Fruit fly (Drosophila melanogaster) whole organism, embryonic: ENCODE measurements around the gene CG12081.
A peak's percentile ranks its signal among the peaks of the same experiment; 100 is the strongest.

Experiments used
- Aef1 ChIP-seq: fragments of 200-800 bp; sonication (Bioruptor generic); IDR thresholded peaks from 3 replicates; pipeline ENCODE4 v1.3.6; 2022; ENCODE audit warnings: missing biosample characterization, missing genetic modification characterization
- Antp ChIP-seq: fragments of 200-800 bp; sonication (Bioruptor generic); optimal IDR thresholded peaks from 3 replicates; lab custom pipeline; 2016; ENCODE audit warnings: missing biosample characterization, missing genetic modification characterization
- C15 ChIP-seq: fragments of 200-800 bp; sonication (Bioruptor generic); IDR thresholded peaks from 3 replicates; pipeline ENCODE4 v1.3.6; 2022; ENCODE audit warnings: missing biosample characterization, missing genetic modification characterization
- CG10543 ChIP-seq: fragments of 200-800 bp; sonication (Bioruptor generic); optimal IDR thresholded peaks from 3 replicates; lab custom pipeline; 2017; ENCODE audit warnings: missing biosample characterization, mild to moderate bottlenecking, missing genetic modification characterization, moderate library complexity
- CG11398 ChIP-seq: fragments of 200-800 bp; sonication (Bioruptor generic); optimal IDR thresholded peaks from 2 replicates; lab custom pipeline; 2016; ENCODE audit warnings: missing biosample characterization, missing genetic modification characterization
- CG11696 ChIP-seq: fragments of 200-800 bp; sonication (Bioruptor generic); IDR thresholded peaks from 2 replicates; pipeline ENCODE4 v1.3.6; 2022; ENCODE audit warnings: missing biosample characterization, missing genetic modification characterization
- CG12155 ChIP-seq: fragments of 200-800 bp; sonication (Bioruptor generic); optimal IDR thresholded peaks from 3 replicates; lab custom pipeline; 2016; ENCODE audit warnings: missing biosample characterization, missing genetic modification characterization
- CG12299 ChIP-seq: fragments of 200-800 bp; sonication (Bioruptor generic); optimal IDR thresholded peaks from 2 replicates; lab custom pipeline; 2018; ENCODE audit warnings: missing biosample characterization, mild to moderate bottlenecking, missing genetic modification characterization
- CG12391 ChIP-seq: fragments of 200-800 bp; sonication (Bioruptor generic); optimal IDR thresholded peaks from 3 replicates; lab custom pipeline; 2018; ENCODE audit warnings: missing biosample characterization, mild to moderate bottlenecking, missing genetic modification characterization, moderate library complexity
- CG12659 ChIP-seq: fragments of 200-800 bp; sonication (Bioruptor generic); optimal IDR thresholded peaks from 3 replicates; lab custom pipeline; 2017; ENCODE audit warnings: mild to moderate bottlenecking, missing biosample characterization, missing genetic modification reagents, missing genetic modification characterization
- CG14965 ChIP-seq: fragments of 200-800 bp; sonication (Bioruptor generic); optimal IDR thresholded peaks from 2 replicates; lab custom pipeline; 2016; ENCODE audit warnings: missing biosample characterization, missing genetic modification characterization, borderline replicate concordance
- CG15011 ChIP-seq: fragments of 200-800 bp; sonication (Bioruptor generic); optimal IDR thresholded peaks from 3 replicates; lab custom pipeline; 2018; ENCODE audit warnings: missing biosample characterization, mild to moderate bottlenecking, missing genetic modification characterization
- CG1602 ChIP-seq: fragments of 200-800 bp; sonication (Bioruptor generic); optimal IDR thresholded peaks from 3 replicates; lab custom pipeline; 2016; ENCODE audit warnings: missing biosample characterization, missing genetic modification characterization
- CG16813 ChIP-seq: fragments of 200-800 bp; sonication (Bioruptor generic); IDR thresholded peaks from 3 replicates; pipeline ENCODE4 v1.3.6; 2022; ENCODE audit warnings: missing biosample characterization, missing genetic modification characterization; ENCODE audit not compliant: partially characterized antibody
- CG18599 ChIP-seq: fragments of 200-800 bp; sonication (Bioruptor generic); optimal IDR thresholded peaks from 3 replicates; lab custom pipeline; 2017; ENCODE audit warnings: missing biosample characterization, missing genetic modification characterization, mild to moderate bottlenecking, moderate library complexity, missing genetic modification reagents
- CG33557 ChIP-seq: fragments of 200-800 bp; sonication (Bioruptor generic); optimal IDR thresholded peaks from 2 replicates; lab custom pipeline; 2019; ENCODE audit warnings: missing biosample characterization, mild to moderate bottlenecking, missing genetic modification characterization, moderate library complexity
- CG6813 ChIP-seq: fragments of 200-800 bp; sonication (Bioruptor generic); optimal IDR thresholded peaks from 2 replicates; lab custom pipeline; 2017; ENCODE audit warnings: missing biosample characterization, missing genetic modification characterization, mild to moderate bottlenecking, moderate library complexity, missing genetic modification reagents
- CG9817 ChIP-seq: fragments of 200-800 bp; sonication (Bioruptor generic); optimal IDR thresholded peaks from 2 replicates; lab custom pipeline; 2018; ENCODE audit warnings: missing biosample characterization, mild to moderate bottlenecking, missing genetic modification characterization, moderate library complexity
- CG9876 ChIP-seq: fragments of 200-800 bp; sonication (Bioruptor generic); optimal IDR thresholded peaks from 2 replicates; lab custom pipeline; 2016; ENCODE audit warnings: missing biosample characterization, missing genetic modification characterization
- CTCF ChIP-seq: fragments of 200-800 bp; sonication (Bioruptor generic); optimal IDR thresholded peaks from 2 replicates; lab custom pipeline; 2017; ENCODE audit warnings: missing biosample characterization, mild to moderate bottlenecking, missing genetic modification characterization, moderate library complexity
- D19A ChIP-seq: fragments of 200-800 bp; optimal IDR thresholded peaks from 3 replicates; lab custom pipeline; 2019; ENCODE audit warnings: missing biosample characterization, mild to moderate bottlenecking, missing genetic modification characterization, moderate library complexity
- Dad ChIP-seq: fragments of 200-800 bp; sonication (Bioruptor generic); optimal IDR thresholded peaks from 3 replicates; lab custom pipeline; 2016; ENCODE audit warnings: missing biosample characterization, missing genetic modification characterization
- HLH3B ChIP-seq: fragments of 200-800 bp; sonication (Bioruptor generic); IDR thresholded peaks from 2 replicates; pipeline ENCODE4 v1.3.6; 2022; ENCODE audit warnings: missing biosample characterization, missing genetic modification characterization
- HLHmδ ChIP-seq: fragments of 200-800 bp; sonication (Bioruptor generic); optimal IDR thresholded peaks from 2 replicates; lab custom pipeline; 2018; ENCODE audit warnings: missing biosample characterization, mild to moderate bottlenecking, missing genetic modification characterization, moderate library complexity
- HmgZ ChIP-seq: fragments of 200-800 bp; sonication (Bioruptor generic); optimal IDR thresholded peaks from 2 replicates; lab custom pipeline; 2018; ENCODE audit warnings: missing biosample characterization, mild to moderate bottlenecking, missing genetic modification characterization
- Hsf ChIP-seq: fragments of 200-800 bp; sonication (Bioruptor generic); optimal IDR thresholded peaks from 3 replicates; lab custom pipeline; 2016; ENCODE audit warnings: missing biosample characterization, missing genetic modification characterization
- Med ChIP-seq: fragments of 200-800 bp; sonication (Bioruptor generic); peaks from one replicate; lab custom pipeline; 2016; ENCODE audit warnings: missing biosample characterization, missing genetic modification characterization, mild to moderate bottlenecking, inconsistent platforms, moderate library complexity
- Nf-YC ChIP-seq: fragments of 200-800 bp; optimal IDR thresholded peaks from 3 replicates; lab custom pipeline; 2019; ENCODE audit warnings: missing biosample characterization, mild to moderate bottlenecking, missing genetic modification characterization, moderate library complexity
- Spps ChIP-seq: fragments of 200-800 bp; sonication (Bioruptor generic); optimal IDR thresholded peaks from 2 replicates; lab custom pipeline; 2018; ENCODE audit warnings: missing biosample characterization, mild to moderate bottlenecking, missing genetic modification characterization
- Tbp ChIP-seq: fragments of >200 bp; optimal IDR thresholded peaks from 2 replicates; lab custom pipeline; 2018; ENCODE audit warnings: missing biosample characterization, missing genetic modification characterization
- Vsx1 ChIP-seq: fragments of 200-800 bp; sonication (Bioruptor generic); optimal IDR thresholded peaks from 2 replicates; lab custom pipeline; 2017; ENCODE audit warnings: missing biosample characterization, mild to moderate bottlenecking, missing genetic modification characterization, missing genetic modification reagents
- ase ChIP-seq: fragments of 200-800 bp; sonication (Bioruptor generic); IDR thresholded peaks from 3 replicates; pipeline ENCODE4 v1.3.6; 2022; ENCODE audit warnings: missing biosample characterization, missing genetic modification characterization
- bbx ChIP-seq: fragments of 200-800 bp; sonication (Bioruptor generic); IDR thresholded peaks from 2 replicates; pipeline ENCODE4 v1.3.6; 2022; ENCODE audit warnings: missing biosample characterization, missing genetic modification characterization; ENCODE audit not compliant: partially characterized antibody
- bcd ChIP-seq: fragments of 200-800 bp; sonication (Bioruptor generic); optimal IDR thresholded peaks from 2 replicates; lab custom pipeline; 2017; ENCODE audit warnings: missing biosample characterization, mild to moderate bottlenecking, missing genetic modification characterization
- bigmax ChIP-seq: fragments of 200-800 bp; sonication (Bioruptor generic); optimal IDR thresholded peaks from 2 replicates; lab custom pipeline; 2018; ENCODE audit warnings: missing biosample characterization, mild to moderate bottlenecking, missing genetic modification characterization
- btn ChIP-seq: fragments of 200-800 bp; sonication (Bioruptor generic); optimal IDR thresholded peaks from 2 replicates; lab custom pipeline; 2016; ENCODE audit warnings: missing biosample characterization, missing genetic modification characterization
- caup ChIP-seq: fragments of 200-800 bp; sonication (Bioruptor generic); optimal IDR thresholded peaks from 3 replicates; lab custom pipeline; 2017; ENCODE audit warnings: missing biosample characterization, mild to moderate bottlenecking, missing genetic modification characterization, moderate library complexity; ENCODE audit not compliant: severe bottlenecking
- chif ChIP-seq, 2 experiments: fragments of 200-800 bp; sonication (Bioruptor generic); optimal IDR thresholded peaks; 3 replicates each; lab custom pipeline; 2016; ENCODE audit warnings: missing biosample characterization in 2 of 2, missing genetic modification characterization in 2 of 2
- chinmo ChIP-seq: fragments of 200-800 bp; sonication (Bioruptor generic); IDR thresholded peaks from 4 replicates; pipeline ENCODE4 v1.3.6; 2022; ENCODE audit warnings: missing biosample characterization, missing genetic modification characterization; ENCODE audit not compliant: partially characterized antibody
- ci ChIP-seq: fragments of 200-800 bp; sonication (Bioruptor generic); IDR thresholded peaks from 3 replicates; pipeline ENCODE4 v1.3.6; 2022; ENCODE audit warnings: missing biosample characterization, missing genetic modification characterization
- cwo ChIP-seq: fragments of 200-800 bp; sonication (Bioruptor generic); optimal IDR thresholded peaks from 3 replicates; lab custom pipeline; 2017; ENCODE audit warnings: missing biosample characterization, missing genetic modification characterization, mild to moderate bottlenecking, moderate library complexity, missing genetic modification reagents
- gsb-n ChIP-seq: fragments of 200-800 bp; sonication (Bioruptor generic); optimal IDR thresholded peaks from 3 replicates; lab custom pipeline; 2018; ENCODE audit warnings: missing biosample characterization, mild to moderate bottlenecking, missing genetic modification characterization
- ham ChIP-seq: fragments of 200-800 bp; sonication (Bioruptor generic); IDR thresholded peaks from 2 replicates; pipeline ENCODE4 v1.3.6; 2022; ENCODE audit warnings: missing biosample characterization, missing genetic modification characterization
- her ChIP-seq: fragments of 200-800 bp; sonication (Bioruptor generic); optimal IDR thresholded peaks from 2 replicates; lab custom pipeline; 2016; ENCODE audit warnings: missing biosample characterization, missing genetic modification characterization
- nau ChIP-seq: fragments of 200-800 bp; sonication (Bioruptor generic); optimal IDR thresholded peaks from 3 replicates; lab custom pipeline; 2017; ENCODE audit warnings: missing biosample characterization, mild to moderate bottlenecking, missing genetic modification characterization, missing genetic modification reagents
- odd ChIP-seq: fragments of 200-800 bp; sonication (Bioruptor generic); optimal IDR thresholded peaks from 2 replicates; lab custom pipeline; 2017; ENCODE audit warnings: missing biosample characterization, mild to moderate bottlenecking, missing genetic modification characterization
- stwl ChIP-seq: fragments of 200-800 bp; sonication (Bioruptor generic); optimal IDR thresholded peaks from 3 replicates; lab custom pipeline; 2018; ENCODE audit warnings: missing biosample characterization, mild to moderate bottlenecking, missing genetic modification characterization, moderate library complexity
- z ChIP-seq: fragments of 200-800 bp; sonication (Bioruptor generic); IDR thresholded peaks from 3 replicates; pipeline ENCODE4 v1.3.6; 2022; ENCODE audit warnings: missing biosample characterization, missing genetic modification characterization
- zen2 ChIP-seq: fragments of 200-800 bp; sonication (Bioruptor generic); IDR thresholded peaks from 3 replicates; pipeline ENCODE4 v1.3.6; 2022; ENCODE audit warnings: missing biosample characterization, missing genetic modification characterization; ENCODE audit not compliant: partially characterized antibody

CG12081 gene

DNA sequence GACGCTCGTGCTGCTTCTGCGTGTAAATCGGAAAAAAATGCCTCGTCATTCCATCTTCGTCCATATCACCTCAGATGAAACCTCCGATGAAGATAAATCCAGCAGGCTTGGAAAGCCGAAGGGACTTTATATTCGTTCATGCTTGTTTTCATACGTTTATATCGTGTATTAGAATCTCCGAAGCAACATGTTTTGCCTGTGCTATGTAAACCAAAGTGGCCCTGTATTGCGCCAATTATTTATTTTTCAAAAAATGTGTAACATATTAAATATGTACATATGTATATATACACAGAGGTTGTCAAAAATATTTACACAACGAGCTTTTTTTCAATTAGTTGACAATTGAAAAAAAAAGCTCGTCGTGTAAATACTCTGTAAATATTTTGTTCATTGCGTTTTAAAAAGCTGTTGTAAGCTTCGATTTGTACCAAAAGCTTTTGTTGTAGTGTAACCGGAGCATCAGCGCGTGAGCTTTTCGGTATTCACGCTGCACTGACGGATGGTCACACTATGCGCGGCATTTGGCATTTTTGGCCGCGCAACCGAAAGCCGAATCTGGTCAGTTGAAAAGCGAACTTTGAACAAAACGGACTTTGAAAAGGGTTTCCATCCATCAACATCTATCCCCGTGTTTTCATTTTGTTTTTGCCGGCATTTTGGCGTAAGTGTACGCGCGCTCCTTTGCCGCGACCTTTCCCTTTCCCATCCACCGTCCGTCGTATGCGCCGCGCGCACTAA lies 14.7 kb upstream of the CG12081 start, which contains the start of gene CG12065 (continued):
- TF ChIP-seq cwo (GFP tag; lab: Kevin White, UChicago) (no peak), CG16813 (GFP tag; lab: Robert Waterston, UW) (no peak), HLH3B (GFP tag; lab: Robert Waterston, UW) (no peak), CG12155 (GFP tag; lab: Kevin White, UChicago) (no peak), CG11398 (GFP tag; lab: Kevin White, UChicago) (no peak), chif (GFP tag; optimal IDR thresholded peaks at IDR 0.05; lab: Kevin White, UChicago) (no peak), chinmo (GFP tag; lab: Robert Waterston, UW) (no peak), bigmax (GFP tag; lab: Kevin White, UChicago) (no peak), CTCF (GFP tag; lab: Kevin White, UChicago) (peak; percentile 86), bbx (GFP tag; lab: Robert Waterston, UW) (peak; percentile 37; the same call in 1 of the 2 replicates), nau (peak; percentile 10), CG33557 (peak; percentile 76), odd (GFP tag; lab: Kevin White, UChicago) (no peak), Med (GFP tag; lab: Kevin White, UChicago) (peak; percentile 80), CG18599 (peak; percentile 59), zen2 (GFP tag; lab: Robert Waterston, UW) (no peak), ase (GFP tag; lab: Robert Waterston, UW) (no peak), z (GFP tag; lab: Robert Waterston, UW) (no peak), Nf-YC (tag; lab: Kevin White, UChicago) (peak; percentile 67), CG14965 (GFP tag; lab: Kevin White, UChicago) (no peak), D19A (tag; lab: Kevin White, UChicago) (peak; percentile 31), her (GFP tag; lab: Kevin White, UChicago) (no peak), btn (GFP tag; lab: Kevin White, UChicago) (no peak), Dad (GFP tag; lab: Kevin White, UChicago) (no peak), Spps (peak; percentile 50), CG10543 (peak; percentile 32), ci (0 out of 3 replicates have a peak, but pooled peaks have one; percentile 60), Antp (GFP tag; lab: Kevin White, UChicago) (no peak), C15 (GFP tag; lab: Robert Waterston, UW) (0 out of 3 replicates have a peak, but pooled peaks have one; percentile 41), HLHmδ (no peak), CG11696 (GFP tag; lab: Robert Waterston, UW) (peak; percentile 17; the same call in 1 of the 2 replicates), stwl (tag; lab: Kevin White, UChicago) (peak; percentile 44), CG15011 (GFP tag; lab: Kevin White, UChicago) (peak; percentile 8), CG9876 (no peak), gsb-n (tag; lab: Kevin White, UChicago) (peak; percentile 80), CG12391 (tag; lab: Kevin White, UChicago) (no peak), CG1602 (GFP tag; lab: Kevin White, UChicago) (no peak), CG12659 (GFP tag; lab: Kevin White, UChicago) (peak; percentile 31), Tbp (GFP tag; lab: Kevin White, UChicago) (no peak), CG9817 (tag; lab: Kevin White, UChicago) (peak; percentile 41), Vsx1 (GFP tag; lab: Kevin White, UChicago) (peak; percentile 32), CG6813 (GFP tag; lab: Kevin White, UChicago) (peak; percentile 69), Aef1 (no peak), caup (peak; percentile 57), Hsf (GFP tag; lab: Kevin White, UChicago) (no peak), ham (GFP tag; lab: Robert Waterston, UW) (no peak), CG12299 (peak; percentile 82), HmgZ (peak; percentile 88), bcd (GFP tag; lab: Kevin White, UChicago) (peak; percentile 10)
